Fruit fly (Drosophila melanogaster): ENCODE measurements around the gene Gas8.

DNA sequence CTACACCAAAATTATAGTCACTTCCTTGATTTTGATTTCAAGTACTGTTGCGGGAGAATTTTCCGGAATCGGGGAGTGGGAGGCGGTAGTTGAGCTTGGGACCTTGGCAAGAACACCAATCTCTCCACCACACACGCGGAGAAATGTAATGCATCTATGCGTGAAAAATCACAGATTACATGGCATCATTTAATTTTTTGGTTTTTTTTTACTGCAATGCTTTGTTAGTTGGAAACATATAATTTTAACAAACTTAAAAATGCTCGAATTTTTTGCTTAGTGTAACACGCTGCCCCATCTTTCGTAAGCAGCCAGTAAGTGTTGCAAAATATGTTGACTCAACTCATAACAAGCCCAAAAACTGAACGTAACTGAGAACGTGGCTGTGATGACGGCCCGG, 43.9 kb upstream of the Gas8 start:
- TF ChIP-seq Sin3A (optimal IDR thresholded peaks at IDR 0.05) (no peak), psq (optimal IDR thresholded peaks at IDR 0.05) (no peak), h (optimal IDR thresholded peaks at IDR 0.05) (no peak)
